Worm (Caenorhabditis elegans) whole organism, L1 larva: Measurements from ENCODE around the gene F38H12.5.

Source experiments
- C16A3.4 ChIP-seq: fragments of 150-350 bp; optimal IDR thresholded peaks from 2 replicates; lab custom pipeline; 2014; ENCODE audit warnings: missing biosample characterization, missing genetic modification characterization
- F16B12.6 ChIP-seq: fragments of 150-350 bp; optimal IDR thresholded peaks from 2 replicates; lab custom pipeline; 2014; ENCODE audit warnings: missing biosample characterization, missing genetic modification characterization
- alr-1 ChIP-seq: fragments of 200-800 bp; sonication (Bioruptor generic); optimal IDR thresholded peaks from 2 replicates; lab custom pipeline; 2018; ENCODE audit warnings: borderline replicate concordance, mild to moderate bottlenecking, missing genetic modification characterization, missing compliant biosample characterization
- aly-2 ChIP-seq: fragments of 150-350 bp; optimal IDR thresholded peaks from 2 replicates; lab custom pipeline; 2014; ENCODE audit warnings: missing biosample characterization, missing genetic modification characterization
- ama-1 ChIP-seq: fragments of 150-350 bp; optimal IDR thresholded peaks from 2 replicates; lab custom pipeline; 2014
- blmp-1 ChIP-seq: fragments of 150-350 bp; optimal IDR thresholded peaks from 2 replicates; lab custom pipeline; 2014; ENCODE audit warnings: missing biosample characterization, missing genetic modification characterization
- ceh-8 ChIP-seq: fragments of 200-800 bp; sonication (Bioruptor generic); optimal IDR thresholded peaks from 2 replicates; lab custom pipeline; 2018; ENCODE audit warnings: mild to moderate bottlenecking, missing genetic modification characterization, moderate library complexity, missing compliant biosample characterization
- ceh-90 ChIP-seq: sonication (generic microtip); optimal IDR thresholded peaks from 2 replicates; lab custom pipeline; 2016; ENCODE audit warnings: missing genetic modification characterization, missing compliant biosample characterization
- dpl-1 ChIP-seq, 3 experiments: fragments of 150-350 bp in 2 of 3; sonication (generic microtip) in 1 of 3; optimal IDR thresholded peaks; 2 replicates each; lab custom pipeline; 2014 to 2017; ENCODE audit warnings: missing biosample characterization in 3 of 3, missing genetic modification characterization in 3 of 3, missing genetic modification reagents in 3 of 3
- efl-1 ChIP-seq, 4 experiments: fragments of 150-350 bp; optimal IDR thresholded peaks in 3 of 4; peaks in 1 of 4; 1 replicate in 1 of 4; 2 replicates in 3 of 4; lab custom pipeline; 2014; ENCODE audit warnings: missing biosample characterization in 2 of 4, missing genetic modification characterization in 2 of 4, missing genetic modification reagents in 2 of 4
- efl-3 ChIP-seq: fragments of 200-800 bp; sonication (Bioruptor generic); optimal IDR thresholded peaks from 2 replicates; lab custom pipeline; 2018; ENCODE audit warnings: mild to moderate bottlenecking, missing genetic modification characterization, missing compliant biosample characterization
- elt-2 ChIP-seq: sonication (generic microtip); optimal IDR thresholded peaks from 2 replicates; lab custom pipeline; 2016; ENCODE audit warnings: missing genetic modification characterization, mild to moderate bottlenecking, inconsistent platforms, missing compliant biosample characterization, missing genetic modification reagents
- fos-1 ChIP-seq: fragments of 150-350 bp; optimal IDR thresholded peaks from 2 replicates; lab custom pipeline; 2014; ENCODE audit warnings: missing biosample characterization, missing genetic modification characterization
- grh-1 ChIP-seq: fragments of 200-800 bp; sonication (Bioruptor generic); IDR thresholded peaks from 2 replicates; pipeline ENCODE4 v1.3.6; 2022; ENCODE audit warnings: missing genetic modification reagents, missing genetic modification characterization, missing compliant biosample characterization
- irx-1 ChIP-seq: sonication (generic microtip); optimal IDR thresholded peaks from 2 replicates; lab custom pipeline; 2016; ENCODE audit warnings: missing genetic modification characterization, missing compliant biosample characterization
- isw-1 ChIP-seq: fragments of 200-800 bp; sonication (Bioruptor generic); IDR thresholded peaks from 2 replicates; pipeline ENCODE4 v1.3.6; 2022; ENCODE audit warnings: missing genetic modification characterization, missing compliant biosample characterization
- jun-1 ChIP-seq: fragments of 150-350 bp; optimal IDR thresholded peaks from 2 replicates; lab custom pipeline; 2014; ENCODE audit warnings: missing biosample characterization, missing genetic modification reagents, missing genetic modification characterization
- lin-15B ChIP-seq: fragments of 150-350 bp; sonication (generic microtip); optimal IDR thresholded peaks from 3 replicates; lab custom pipeline; 2014; ENCODE audit warnings: missing biosample characterization, missing genetic modification characterization
- lsy-2 ChIP-seq, 2 experiments: fragments of 150-350 bp; optimal IDR thresholded peaks; 2 replicates each; lab custom pipeline; 2014; ENCODE audit warnings: missing biosample characterization in 2 of 2, missing genetic modification characterization in 2 of 2
- mab-9 ChIP-seq: fragments of 200-800 bp; sonication (Bioruptor generic); IDR thresholded peaks from 2 replicates; pipeline ENCODE4 v1.3.6; 2022; ENCODE audit warnings: missing genetic modification reagents, missing genetic modification characterization, missing compliant biosample characterization
- mef-2 ChIP-seq: fragments of 150-350 bp; optimal IDR thresholded peaks from 2 replicates; lab custom pipeline; 2014; ENCODE audit warnings: missing biosample characterization, missing genetic modification characterization
- nhr-19 ChIP-seq: fragments of 200-800 bp; sonication (Bioruptor generic); conservative IDR thresholded peaks from 2 replicates; pipeline ENCODE4 v1.3.6; 2022; ENCODE audit warnings: missing genetic modification characterization, missing compliant biosample characterization
- nhr-20 ChIP-seq: sonication (generic microtip); optimal IDR thresholded peaks from 2 replicates; lab custom pipeline; 2016; ENCODE audit warnings: mild to moderate bottlenecking, missing genetic modification characterization, missing compliant biosample characterization
- nhr-237 ChIP-seq: fragments of 150-350 bp; optimal IDR thresholded peaks from 2 replicates; lab custom pipeline; 2014; ENCODE audit warnings: missing biosample characterization, missing genetic modification characterization
- nhr-28 ChIP-seq: fragments of 150-350 bp; optimal IDR thresholded peaks from 2 replicates; lab custom pipeline; 2014; ENCODE audit warnings: missing biosample characterization, missing genetic modification characterization
- nhr-71 ChIP-seq: sonication (generic microtip); optimal IDR thresholded peaks from 2 replicates; lab custom pipeline; 2016; ENCODE audit warnings: mild to moderate bottlenecking, missing genetic modification characterization, moderate library complexity, missing compliant biosample characterization
- nhr-76 ChIP-seq: sonication (generic microtip); optimal IDR thresholded peaks from 2 replicates; lab custom pipeline; 2017; ENCODE audit warnings: missing biosample characterization, missing genetic modification characterization
- nhr-84 ChIP-seq: sonication (generic microtip); optimal IDR thresholded peaks from 2 replicates; lab custom pipeline; 2017; ENCODE audit warnings: missing biosample characterization, missing genetic modification characterization
- nhr-90 ChIP-seq: sonication (generic microtip); optimal IDR thresholded peaks from 2 replicates; lab custom pipeline; 2016; ENCODE audit warnings: mild to moderate bottlenecking, missing genetic modification characterization, missing compliant biosample characterization; ENCODE audit not compliant: poor library complexity
- pag-3 ChIP-seq: sonication (generic microtip); optimal IDR thresholded peaks from 2 replicates; lab custom pipeline; 2017; ENCODE audit warnings: missing genetic modification characterization, mild to moderate bottlenecking, missing compliant biosample characterization, antibody characterized with exemption, borderline replicate concordance; ENCODE audit not compliant: insufficient read depth
- pax-3 ChIP-seq: fragments of 200-800 bp; sonication (Bioruptor generic); optimal IDR thresholded peaks from 2 replicates; lab custom pipeline; 2018; ENCODE audit warnings: mild to moderate bottlenecking, missing genetic modification characterization, moderate library complexity, missing compliant biosample characterization
- pqm-1 ChIP-seq: sonication (generic microtip); optimal IDR thresholded peaks from 3 replicates; lab custom pipeline; 2017; ENCODE audit warnings: missing biosample characterization, missing genetic modification characterization
- snu-23 ChIP-seq: sonication (generic microtip); optimal IDR thresholded peaks from 2 replicates; lab custom pipeline; 2016; ENCODE audit warnings: missing genetic modification characterization, missing compliant biosample characterization
- sptf-1 ChIP-seq: fragments of 150-350 bp; optimal IDR thresholded peaks from 2 replicates; lab custom pipeline; 2014; ENCODE audit warnings: missing biosample characterization, missing genetic modification characterization
- tbx-2 ChIP-seq: sonication (generic microtip); optimal IDR thresholded peaks from 2 replicates; lab custom pipeline; 2016; ENCODE audit warnings: missing genetic modification characterization, missing compliant biosample characterization
- unc-30 ChIP-seq: sonication (generic microtip); optimal IDR thresholded peaks from 2 replicates; lab custom pipeline; 2017; ENCODE audit warnings: missing biosample characterization, missing genetic modification characterization
- unc-98 ChIP-seq: fragments of 200-800 bp; sonication (Bioruptor generic); IDR thresholded peaks from 2 replicates; pipeline ENCODE4 v1.3.6; 2022; ENCODE audit warnings: missing genetic modification characterization, missing compliant biosample characterization
- ztf-11 ChIP-seq, 2 experiments: sonication (generic microtip); optimal IDR thresholded peaks; 2 replicates each; lab custom pipeline; 2016 to 2017; ENCODE audit warnings: missing genetic modification characterization in 2 of 2, missing biosample characterization in 1 of 2, missing compliant biosample characterization in 1 of 2

Gene F38H12.5

ce11 chrV:4080546-4080945 lies 2.3 kb downstream of the F38H12.5 start:
- TF ChIP-seq nhr-76 (no peak), fos-1 (tag; lab: Kevin White, UChicago) (no peak), F16B12.6 (tag; lab: Kevin White, UChicago) (no peak), mef-2 (no peak), grh-1 (GFP tag; lab: Robert Waterston, UW) (no peak), nhr-28 (no peak), tbx-2 (tag; lab: Kevin White, UChicago) (no peak), efl-3 (no peak), unc-98 (GFP tag; lab: Robert Waterston, UW) (no peak), jun-1 (no peak), alr-1 (no peak), C16A3.4 (tag; lab: Kevin White, UChicago) (no peak), sptf-1 (tag; lab: Kevin White, UChicago) (no peak), isw-1 (GFP tag; lab: Robert Waterston, UW) (no peak), aly-2 (tag; lab: Kevin White, UChicago) (no peak), nhr-237 (tag; lab: Kevin White, UChicago) (no peak), nhr-19 (GFP tag; lab: Robert Waterston, UW) (no peak)
- TF ChIP-seq, all 84 proteins: peak for 0

ce11 chrV:4073455-4073854 lies 9.4 kb downstream of the F38H12.5 start, which contains the start of gene otpl-2:
Gene otpl-2, plus strand, starts transcription at chrV:4073755.
- TF ChIP-seq nhr-20 (tag; lab: Kevin White, UChicago) (no peak), ama-1 (lab: Kevin White, UChicago) (no peak), elt-2 (tag; lab: Kevin White, UChicago) (no peak), ceh-90 (tag; lab: Kevin White, UChicago) (no peak), irx-1 (tag; lab: Kevin White, UChicago) (no peak), nhr-19 (GFP tag; lab: Robert Waterston, UW) (no peak), nhr-90 (tag; lab: Kevin White, UChicago) (no peak), blmp-1 (no peak), nhr-84 (tag; lab: Kevin White, UChicago) (no peak), pag-3 (tag; lab: Kevin White, UChicago) (no peak), snu-23 (GFP tag; lab: Kevin White, UChicago) (no peak), pqm-1 (tag; lab: Kevin White, UChicago) (no peak), ceh-8 (no peak), pax-3 (no peak), mab-9 (GFP tag; lab: Robert Waterston, UW) (no peak), nhr-71 (tag; lab: Kevin White, UChicago) (no peak), ztf-11 (tag; optimal IDR thresholded peaks at IDR 0.05; lab: Kevin White, UChicago) (no peak), lin-15B (tag; lab: Kevin White, UChicago) (no peak), unc-30 (tag; lab: Kevin White, UChicago) (no peak)

DNA sequence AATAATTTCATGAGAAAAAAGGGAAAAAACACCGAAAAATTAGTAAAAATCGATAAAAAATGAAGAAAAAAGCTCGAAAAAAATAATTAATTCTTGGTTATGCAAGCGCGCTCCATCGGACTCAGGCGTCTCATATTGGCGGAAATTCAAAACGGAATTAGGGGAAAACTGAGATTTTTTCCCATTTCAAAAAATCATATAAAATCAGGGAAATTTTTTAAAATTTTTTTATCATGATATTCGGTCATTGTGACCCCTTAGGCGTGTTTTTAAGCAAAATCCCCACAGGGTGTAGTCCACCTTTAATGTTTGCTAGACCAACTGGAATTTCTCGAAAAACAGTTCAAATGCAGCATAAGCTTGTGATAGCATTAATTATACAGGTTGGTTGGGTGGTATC lies 15.0 kb downstream of the F38H12.5 start:
- TF ChIP-seq efl-1 (optimal IDR thresholded peaks at IDR 0.05; lab: Kevin White, UChicago) (peak in 1 of 2 experiments; percentile 68), efl-1 (GFP tag; optimal IDR thresholded peaks at IDR 0.05 in 1 of 2; lab: Kevin White, UChicago) (peak; percentile 57 to 95), dpl-1 (GFP tag; optimal IDR thresholded peaks at IDR 0.05; lab: Kevin White, UChicago) (peak in 1 of 3 experiments; percentile 36)

ce11 chrV:4066143-4066542 lies 16.7 kb downstream of the F38H12.5 start:
- TF ChIP-seq lsy-2 (tag; optimal IDR thresholded peaks at IDR 0.05; lab: Kevin White, UChicago) = peak in 1 of 2 experiments; percentile 13
- TF ChIP-seq, all 84 proteins: peak for 1; not testable (repeated sequence) for 83
